Fruit fly (Drosophila melanogaster) whole organism, embryonic: ENCODE data around the gene CG14644.

ENCODE experiments used
- Asciz ChIP-seq: fragments of 200-800 bp; sonication (Bioruptor generic); optimal IDR thresholded peaks from 2 replicates; lab custom pipeline; 2017; ENCODE audit warnings: missing biosample characterization, mild to moderate bottlenecking, missing genetic modification characterization, missing genetic modification reagents
- Atf-2 ChIP-seq: fragments of 200-800 bp; sonication (Bioruptor generic); optimal IDR thresholded peaks from 2 replicates; lab custom pipeline; 2016; ENCODE audit warnings: missing biosample characterization, missing genetic modification characterization
- B-H1 ChIP-seq: fragments of 200-800 bp; sonication (Bioruptor generic); IDR thresholded peaks from 3 replicates; pipeline ENCODE4 v1.3.6; 2022; ENCODE audit warnings: missing biosample characterization, missing genetic modification characterization
- Bdp1 ChIP-seq: fragments of 200-800 bp; sonication (Bioruptor generic); optimal IDR thresholded peaks from 3 replicates; lab custom pipeline; 2016; ENCODE audit warnings: missing biosample characterization, missing genetic modification characterization
- BtbVII ChIP-seq: fragments of 200-800 bp; sonication (Bioruptor generic); optimal IDR thresholded peaks from 3 replicates; lab custom pipeline; 2017; ENCODE audit warnings: missing biosample characterization, mild to moderate bottlenecking, missing genetic modification characterization
- CG10147 ChIP-seq: fragments of 200-800 bp; sonication (Bioruptor generic); optimal IDR thresholded peaks from 2 replicates; lab custom pipeline; 2019; ENCODE audit warnings: missing biosample characterization, mild to moderate bottlenecking, missing genetic modification characterization, moderate library complexity
- CG10274 ChIP-seq: fragments of 200-800 bp; sonication (Bioruptor generic); optimal IDR thresholded peaks from 3 replicates; lab custom pipeline; 2017; ENCODE audit warnings: missing biosample characterization, mild to moderate bottlenecking, missing genetic modification characterization
- CG10565 ChIP-seq: fragments of 200-800 bp; sonication (Bioruptor generic); optimal IDR thresholded peaks from 3 replicates; lab custom pipeline; 2016; ENCODE audit warnings: missing biosample characterization, mild to moderate bottlenecking, missing genetic modification characterization
- CG11085 ChIP-seq: fragments of 200-800 bp; sonication (Bioruptor generic); IDR thresholded peaks from 2 replicates; pipeline ENCODE4 v1.3.6; 2022; ENCODE audit warnings: missing biosample characterization, missing genetic modification characterization
- CG11247 ChIP-seq: fragments of 200-800 bp; sonication (Bioruptor generic); IDR thresholded peaks from 2 replicates; pipeline ENCODE4 v1.3.6; 2022; ENCODE audit warnings: missing biosample characterization, missing genetic modification characterization
- CG1602 ChIP-seq: fragments of 200-800 bp; sonication (Bioruptor generic); optimal IDR thresholded peaks from 3 replicates; lab custom pipeline; 2016; ENCODE audit warnings: missing biosample characterization, missing genetic modification characterization
- CG17361 ChIP-seq: fragments of 200-800 bp; sonication (Bioruptor generic); IDR thresholded peaks from 3 replicates; pipeline ENCODE4 v1.3.6; 2022; ENCODE audit warnings: missing biosample characterization, missing genetic modification characterization
- CG18476 ChIP-seq: fragments of 200-800 bp; sonication (Bioruptor generic); optimal IDR thresholded peaks from 2 replicates; lab custom pipeline; 2016; ENCODE audit warnings: missing biosample characterization, mild to moderate bottlenecking, missing genetic modification characterization
- CG18599 ChIP-seq: fragments of 200-800 bp; sonication (Bioruptor generic); optimal IDR thresholded peaks from 3 replicates; lab custom pipeline; 2017; ENCODE audit warnings: missing biosample characterization, missing genetic modification characterization, mild to moderate bottlenecking, moderate library complexity, missing genetic modification reagents
- CG18619 ChIP-seq: fragments of 200-800 bp; sonication (Bioruptor generic); optimal IDR thresholded peaks from 3 replicates; lab custom pipeline; 2017; ENCODE audit warnings: missing biosample characterization, mild to moderate bottlenecking, missing genetic modification characterization
- CG2120 ChIP-seq: fragments of 200-800 bp; sonication (Bioruptor generic); optimal IDR thresholded peaks from 3 replicates; lab custom pipeline; 2016; ENCODE audit warnings: missing biosample characterization, missing genetic modification characterization
- CG3281 ChIP-seq: fragments of 200-800 bp; sonication (Bioruptor generic); optimal IDR thresholded peaks from 3 replicates; lab custom pipeline; 2017; ENCODE audit warnings: missing biosample characterization, mild to moderate bottlenecking, missing genetic modification characterization
- CG3995 ChIP-seq: fragments of 200-800 bp; sonication (Bioruptor generic); optimal IDR thresholded peaks from 3 replicates; lab custom pipeline; 2016; ENCODE audit warnings: missing biosample characterization, missing genetic modification characterization
- CG4820 ChIP-seq: fragments of 200-800 bp; sonication (Bioruptor generic); optimal IDR thresholded peaks from 3 replicates; lab custom pipeline; 2016; ENCODE audit warnings: missing biosample characterization, missing genetic modification characterization
- CG5953 ChIP-seq: fragments of 200-800 bp; sonication (Bioruptor generic); IDR thresholded peaks from 2 replicates; pipeline ENCODE4 v1.3.6; 2022; ENCODE audit warnings: missing biosample characterization, missing genetic modification characterization
- CG8478 ChIP-seq: fragments of >200 bp; optimal IDR thresholded peaks from 2 replicates; lab custom pipeline; 2018
- CG9215 ChIP-seq: fragments of 200-800 bp; sonication (Bioruptor generic); IDR thresholded peaks from 2 replicates; pipeline ENCODE4 v1.3.6; 2022; ENCODE audit warnings: missing biosample characterization, missing genetic modification characterization
- CoRest ChIP-seq: fragments of 200-800 bp; sonication (Bioruptor generic); optimal IDR thresholded peaks from 3 replicates; lab custom pipeline; 2018; ENCODE audit warnings: missing biosample characterization, mild to moderate bottlenecking, missing genetic modification characterization, moderate library complexity
- Drgx ChIP-seq: fragments of 200-800 bp; sonication (Bioruptor generic); IDR thresholded peaks from 2 replicates; pipeline ENCODE4 v1.3.6; 2022; ENCODE audit warnings: missing biosample characterization, missing genetic modification characterization
- E2f1 ChIP-seq: fragments of 200-800 bp; sonication (Bioruptor generic); IDR thresholded peaks from 2 replicates; pipeline ENCODE4 v1.3.6; 2022; ENCODE audit warnings: missing biosample characterization, missing genetic modification characterization
- E2f2 ChIP-seq: fragments of 200-800 bp; sonication (Bioruptor generic); IDR thresholded peaks from 2 replicates; pipeline ENCODE4 v1.3.6; 2022; ENCODE audit warnings: missing biosample characterization, missing genetic modification characterization
- ERR ChIP-seq: fragments of 200-800 bp; sonication (Bioruptor generic); optimal IDR thresholded peaks from 2 replicates; lab custom pipeline; 2016; ENCODE audit warnings: missing biosample characterization, missing genetic modification characterization
- Fer1 ChIP-seq: fragments of 200-800 bp; sonication (Bioruptor generic); optimal IDR thresholded peaks from 2 replicates; lab custom pipeline; 2017; ENCODE audit warnings: missing biosample characterization, mild to moderate bottlenecking, missing genetic modification characterization
- H15 ChIP-seq: fragments of 200-800 bp; sonication (Bioruptor generic); IDR thresholded peaks from 3 replicates; pipeline ENCODE4 v1.3.6; 2022; ENCODE audit warnings: missing biosample characterization, missing genetic modification characterization
- Hand ChIP-seq: fragments of 200-800 bp; sonication (Bioruptor generic); optimal IDR thresholded peaks from 2 replicates; lab custom pipeline; 2017; ENCODE audit warnings: mild to moderate bottlenecking, missing biosample characterization, missing genetic modification reagents, missing genetic modification characterization
- Hr3 ChIP-seq: fragments of 200-800 bp; sonication (Bioruptor generic); optimal IDR thresholded peaks from 3 replicates; lab custom pipeline; 2016; ENCODE audit warnings: missing biosample characterization, missing genetic modification characterization
- Hr51 ChIP-seq, 2 experiments: fragments of 200-800 bp; sonication (Bioruptor generic); optimal IDR thresholded peaks; 2 replicates in 1 of 2; 3 replicates in 1 of 2; lab custom pipeline; 2016 to 2018; ENCODE audit warnings: missing biosample characterization in 2 of 2, missing genetic modification characterization in 2 of 2, mild to moderate bottlenecking in 1 of 2, moderate library complexity in 1 of 2
- Med ChIP-seq: fragments of 200-800 bp; sonication (Bioruptor generic); peaks from one replicate; lab custom pipeline; 2016; ENCODE audit warnings: missing biosample characterization, missing genetic modification characterization, mild to moderate bottlenecking, inconsistent platforms, moderate library complexity
- Optix ChIP-seq: fragments of 200-800 bp; sonication (Bioruptor generic); IDR thresholded peaks from 3 replicates; pipeline ENCODE4 v1.3.6; 2022; ENCODE audit warnings: missing biosample characterization, missing genetic modification characterization
- Rfx ChIP-seq: fragments of 200-800 bp; sonication (Bioruptor generic); IDR thresholded peaks from 2 replicates; pipeline ENCODE4 v1.3.6; 2022; ENCODE audit warnings: missing biosample characterization, missing genetic modification characterization
- Rx ChIP-seq: fragments of 200-800 bp; sonication (Bioruptor generic); IDR thresholded peaks from 2 replicates; pipeline ENCODE4 v1.3.6; 2022; ENCODE audit warnings: missing biosample characterization, missing genetic modification characterization
- Sox102F ChIP-seq: fragments of 200-800 bp; sonication (Bioruptor generic); optimal IDR thresholded peaks from 2 replicates; lab custom pipeline; 2018; ENCODE audit warnings: missing biosample characterization, mild to moderate bottlenecking, missing genetic modification characterization, moderate library complexity
- Sry-δ ChIP-seq: fragments of 200-800 bp; sonication (Bioruptor generic); optimal IDR thresholded peaks from 2 replicates; lab custom pipeline; 2016; ENCODE audit warnings: missing biosample characterization, missing genetic modification characterization
- ac ChIP-seq: fragments of 200-800 bp; sonication (Bioruptor generic); optimal IDR thresholded peaks from 3 replicates; lab custom pipeline; 2017; ENCODE audit warnings: missing biosample characterization, mild to moderate bottlenecking, missing genetic modification characterization
- al ChIP-seq: fragments of 200-800 bp; sonication (Bioruptor generic); IDR thresholded peaks from 2 replicates; pipeline ENCODE4 v1.3.6; 2022; ENCODE audit warnings: missing biosample characterization, missing genetic modification characterization
- bcd ChIP-seq: fragments of 200-800 bp; sonication (Bioruptor generic); optimal IDR thresholded peaks from 2 replicates; lab custom pipeline; 2017; ENCODE audit warnings: missing biosample characterization, mild to moderate bottlenecking, missing genetic modification characterization
- jing ChIP-seq: fragments of 200-800 bp; sonication (Bioruptor generic); optimal IDR thresholded peaks from 2 replicates; lab custom pipeline; 2018; ENCODE audit warnings: missing biosample characterization, mild to moderate bottlenecking, missing genetic modification characterization
- ken ChIP-seq: fragments of 200-800 bp; sonication (Bioruptor generic); IDR thresholded peaks from 3 replicates; pipeline ENCODE4 v1.3.6; 2022; ENCODE audit warnings: missing biosample characterization, missing genetic modification characterization
- mld ChIP-seq: fragments of 200-800 bp; sonication (Bioruptor generic); IDR thresholded peaks from 3 replicates; pipeline ENCODE4 v1.3.6; 2022; ENCODE audit warnings: missing biosample characterization, missing genetic modification characterization; ENCODE audit not compliant: partially characterized antibody
- oc ChIP-seq: fragments of 200-800 bp; sonication (Bioruptor generic); optimal IDR thresholded peaks from 2 replicates; lab custom pipeline; 2018; ENCODE audit warnings: missing biosample characterization, mild to moderate bottlenecking, missing genetic modification characterization, moderate library complexity
- odd ChIP-seq: fragments of 200-800 bp; sonication (Bioruptor generic); optimal IDR thresholded peaks from 2 replicates; lab custom pipeline; 2017; ENCODE audit warnings: missing biosample characterization, mild to moderate bottlenecking, missing genetic modification characterization
- ranshi ChIP-seq: fragments of 200-800 bp; sonication (Bioruptor generic); IDR thresholded peaks from 2 replicates; pipeline ENCODE4 v1.3.6; 2022; ENCODE audit warnings: missing biosample characterization, missing genetic modification characterization
- rib ChIP-seq: fragments of 200-800 bp; sonication (Bioruptor generic); IDR thresholded peaks from 2 replicates; pipeline ENCODE4 v1.3.6; 2022; ENCODE audit warnings: missing biosample characterization, missing genetic modification characterization
- row ChIP-seq: fragments of 200-800 bp; sonication (Bioruptor generic); IDR thresholded peaks from 3 replicates; pipeline ENCODE4 v1.3.6; 2022; ENCODE audit warnings: missing biosample characterization, missing genetic modification characterization
- sens ChIP-seq: fragments of 200-800 bp; sonication (Bioruptor generic); peaks from one replicate; lab custom pipeline; 2016; ENCODE audit warnings: missing biosample characterization, missing genetic modification characterization
- ttk ChIP-seq: fragments of 200-800 bp; sonication (Bioruptor generic); IDR thresholded peaks from 2 replicates; pipeline ENCODE4 v2.1.2; 2022; ENCODE audit warnings: missing biosample characterization, missing genetic modification characterization
- unc-4 ChIP-seq: fragments of 200-800 bp; sonication (Bioruptor generic); IDR thresholded peaks from 2 replicates; pipeline ENCODE4 v1.3.6; 2022; ENCODE audit warnings: missing biosample characterization, missing genetic modification characterization; ENCODE audit not compliant: partially characterized antibody
- yki ChIP-seq: fragments of >200 bp; optimal IDR thresholded peaks from 3 replicates; lab custom pipeline; 2018

CG14644 gene

dm6 chr3R:4214038-4214437 lies 38.8 kb downstream of the CG14644 start (continued):
- TF ChIP-seq CG10274 (GFP tag; lab: Kevin White, UChicago) (peak; percentile 37), Rx (GFP tag; lab: Robert Waterston, UW) (peak; percentile 90), Atf-2 (peak; percentile 59), CG18476 (GFP tag; lab: Kevin White, UChicago) (peak; percentile 33), CG5953 (GFP tag; lab: Robert Waterston, UW) (peak; percentile 88), Hr3 (peak; percentile 70), CG2120 (GFP tag; lab: Kevin White, UChicago) (peak; percentile 60), bcd (GFP tag; lab: Kevin White, UChicago) (peak; percentile 76), Med (GFP tag; lab: Kevin White, UChicago) (peak; percentile 98), mld (GFP tag; lab: Robert Waterston, UW) (no peak), B-H1 (GFP tag; lab: Robert Waterston, UW) (peak; percentile 85), yki (lab: Kevin White, UChicago) (no peak), CG1602 (peak; percentile 65), CG18619 (GFP tag; lab: Kevin White, UChicago) (peak; percentile 61), ac (GFP tag; lab: Kevin White, UChicago) (no peak), CoRest (tag; lab: Kevin White, UChicago) (peak; percentile 68), CG8478 (lab: Kevin White, UChicago) (no peak), Hr51 (GFP tag; optimal IDR thresholded peaks at IDR 0.05; lab: Kevin White, UChicago) (peak; percentile 40 to 85), jing (GFP tag; lab: Kevin White, UChicago) (peak; percentile 78), E2f1 (peak; percentile 87), CG10565 (no peak), ERR (peak; percentile 13), CG9215 (GFP tag; lab: Robert Waterston, UW) (peak; percentile 69), CG17361 (GFP tag; lab: Robert Waterston, UW) (peak; percentile 68; the same call in 1 of the 3 replicates), CG4820 (GFP tag; lab: Kevin White, UChicago) (peak; percentile 80), CG11085 (peak; percentile 73), sens (GFP tag; lab: Kevin White, UChicago) (peak; percentile 95), BtbVII (peak; percentile 59), ken (GFP tag; lab: Robert Waterston, UW) (peak; percentile 85), Sox102F (GFP tag; lab: Kevin White, UChicago) (peak; percentile 87), CG18599 (GFP tag; lab: Kevin White, UChicago) (peak; percentile 80), Hand (GFP tag; lab: Kevin White, UChicago) (no peak), CG3995 (GFP tag; lab: Kevin White, UChicago) (no peak), Optix (GFP tag; lab: Robert Waterston, UW) (peak; percentile 87), Bdp1 (GFP tag; lab: Kevin White, UChicago) (peak; percentile 51), Fer1 (GFP tag; lab: Kevin White, UChicago) (peak; percentile 67), E2f2 (GFP tag; lab: Robert Waterston, UW) (peak; percentile 52), odd (GFP tag; lab: Kevin White, UChicago) (peak; percentile 51), CG3281 (GFP tag; lab: Kevin White, UChicago) (peak; percentile 55), Sry-δ (GFP tag; lab: Kevin White, UChicago) (peak; percentile 40), rib (GFP tag; lab: Robert Waterston, UW) (peak; percentile 46; the same call in 1 of the 2 replicates), unc-4 (GFP tag; lab: Robert Waterston, UW) (no peak), ranshi (GFP tag; lab: Robert Waterston, UW) (peak; percentile 90), oc (tag; lab: Kevin White, UChicago) (peak; percentile 79), al (GFP tag; lab: Robert Waterston, UW) (peak; percentile 68), Drgx (GFP tag; lab: Robert Waterston, UW) (peak; percentile 94), ttk (GFP tag; lab: Robert Waterston, UW) (peak; percentile 94), Asciz (GFP tag; lab: Kevin White, UChicago) (peak; percentile 65), H15 (peak; percentile 89), Rfx (GFP tag; lab: Robert Waterston, UW) (peak; percentile 88), CG11247 (GFP tag; lab: Robert Waterston, UW) (peak; percentile 83), CG10147 (no peak), row (GFP tag; lab: Robert Waterston, UW) (peak; percentile 84)
